Worm (Caenorhabditis elegans): ENCODE results near the gene srh-276.

DNA sequence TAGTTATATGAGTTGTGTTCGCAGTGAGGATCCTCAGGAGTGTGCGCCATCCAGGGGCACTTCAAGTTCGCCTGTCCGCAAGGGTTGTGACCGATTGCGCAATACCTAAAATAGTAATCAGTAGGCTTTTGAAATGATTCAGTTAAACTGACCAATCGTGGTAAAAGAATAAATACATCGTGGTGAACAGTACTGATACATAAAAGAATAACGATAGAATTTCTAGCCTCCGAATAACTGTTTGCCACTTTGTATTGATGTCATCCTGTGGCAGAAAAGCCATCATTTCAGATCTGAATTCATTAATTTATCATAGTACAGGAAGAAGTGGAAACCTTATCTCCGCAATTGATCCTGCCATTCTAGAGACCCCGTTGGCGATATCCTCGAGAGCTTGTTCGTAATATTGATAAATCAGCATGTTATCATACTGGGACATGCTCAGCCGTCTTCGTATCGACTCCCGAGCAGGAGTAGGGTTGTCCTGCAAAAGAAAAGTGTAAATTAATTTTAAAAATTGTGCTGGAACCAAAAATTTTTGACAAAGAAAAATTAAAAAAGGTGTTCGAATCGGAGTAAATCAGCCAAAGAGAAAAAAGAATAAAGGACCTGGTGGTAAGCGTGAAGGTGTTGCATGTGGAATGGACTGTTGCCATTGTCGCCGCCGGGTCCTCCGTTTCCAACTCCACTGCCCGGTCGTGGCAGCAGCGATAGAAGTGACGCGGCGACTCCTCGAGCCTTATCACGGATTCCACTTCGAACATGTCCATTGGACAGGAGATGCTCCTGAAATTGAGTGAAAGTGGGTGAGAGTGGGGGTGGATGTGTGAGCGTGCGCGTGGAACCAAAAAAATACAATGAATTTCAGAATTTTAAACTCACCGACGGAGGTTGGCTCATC is 16.1 kb upstream of the srh-276 start:
- TF ChIP-seq sma-3 (GFP tag; optimal IDR thresholded peaks at IDR 0.05) (no peak), unc-55 (GFP tag; optimal IDR thresholded peaks at IDR 0.05) (no peak), blmp-1 (tag; optimal IDR thresholded peaks at IDR 0.05; ENCODE audit: insufficient read depth) (no peak), elt-3 (tag; optimal IDR thresholded peaks at IDR 0.05) (no peak), ceh-82 (tag; optimal IDR thresholded peaks at IDR 0.05) (no peak), dmd-4 (tag; optimal IDR thresholded peaks at IDR 0.05) (no peak), nhr-23 (tag; optimal IDR thresholded peaks at IDR 0.05) (no peak), nhr-11 (tag; optimal IDR thresholded peaks at IDR 0.05) (no peak), zag-1 (tag; optimal IDR thresholded peaks at IDR 0.05) (no peak), peb-1 (tag; optimal IDR thresholded peaks at IDR 0.05) (no peak), skn-1 (tag; optimal IDR thresholded peaks at IDR 0.05) (no peak), mdl-1 (tag; optimal IDR thresholded peaks at IDR 0.05) (no peak), snpc-4 (tag; optimal IDR thresholded peaks at IDR 0.05) (no peak)
